Worm (Caenorhabditis elegans) whole organism, L1 larva: ENCODE results near the gene npr-43.

Source experiments
- fkh-8 ChIP-seq: sonication (generic microtip); optimal IDR thresholded peaks from 2 replicates; lab custom pipeline; 2016; ENCODE audit warnings: mild to moderate bottlenecking, missing genetic modification characterization, missing compliant biosample characterization
- lin-35 ChIP-seq, 2 experiments: fragments of 150-350 bp; optimal IDR thresholded peaks; 2 replicates each; lab custom pipeline; 2014; ENCODE audit warnings: missing biosample characterization in 2 of 2, missing genetic modification characterization in 2 of 2, missing genetic modification reagents in 2 of 2
- mep-1 ChIP-seq: fragments of 150-350 bp; optimal IDR thresholded peaks from 2 replicates; lab custom pipeline; 2014; ENCODE audit warnings: missing biosample characterization, missing genetic modification characterization
- pqm-1 ChIP-seq: sonication (generic microtip); optimal IDR thresholded peaks from 3 replicates; lab custom pipeline; 2017; ENCODE audit warnings: missing biosample characterization, missing genetic modification characterization
- skn-1 ChIP-seq: fragments of 150-350 bp; optimal IDR thresholded peaks from 2 replicates; lab custom pipeline; 2014; ENCODE audit warnings: missing biosample characterization, missing genetic modification characterization
- ztf-11 ChIP-seq, 2 experiments: sonication (generic microtip); optimal IDR thresholded peaks; 2 replicates each; lab custom pipeline; 2016 to 2017; ENCODE audit warnings: missing genetic modification characterization in 2 of 2, missing biosample characterization in 1 of 2, missing compliant biosample characterization in 1 of 2

- no peak for TF ChIP-seq lin-35 (GFP tag; optimal IDR thresholded peaks at IDR 0.05; lab: Kevin White, UChicago)
- TF ChIP-seq pqm-1 (tag; lab: Kevin White, UChicago) = no peak
- no peak for TF ChIP-seq skn-1 (tag; lab: Kevin White, UChicago)
- no peak for TF ChIP-seq mep-1 (tag; lab: Kevin White, UChicago)
- no peak for TF ChIP-seq ztf-11 (tag; optimal IDR thresholded peaks at IDR 0.05; lab: Kevin White, UChicago)
- TF ChIP-seq fkh-8 (tag; lab: Kevin White, UChicago) = no peak
These were observed 27.3 kb downstream of the npr-43 start, which contains the start of gene vha-13 for ce11 chrV:14351629-14352028.
